Worm (Caenorhabditis elegans) whole organism, late embryonic: Measurements from ENCODE around the gene fut-4.
"Not testable (repeated sequence)": the region's sequence is repeated elsewhere in the genome, so short reads cannot be mapped to it uniquely, and the experiment has no call there.

ENCODE experiments used
- C08G9.2 ChIP-seq: sonication (generic microtip); optimal IDR thresholded peaks from 2 replicates; lab custom pipeline; 2016; ENCODE audit warnings: mild to moderate bottlenecking, missing genetic modification characterization, moderate library complexity, missing compliant biosample characterization
- F13H6.1 ChIP-seq: sonication (generic microtip); optimal IDR thresholded peaks from 2 replicates; lab custom pipeline; 2016; ENCODE audit warnings: missing genetic modification characterization, missing compliant biosample characterization
- K02D7.2 ChIP-seq: sonication (generic microtip); optimal IDR thresholded peaks from 2 replicates; lab custom pipeline; 2017; ENCODE audit warnings: mild to moderate bottlenecking, missing genetic modification characterization, missing compliant biosample characterization
- T23F11.4 ChIP-seq: fragments of 200-800 bp; sonication (Bioruptor generic); optimal IDR thresholded peaks from 2 replicates; lab custom pipeline; 2018; ENCODE audit warnings: mild to moderate bottlenecking, missing genetic modification characterization, missing compliant biosample characterization
- Y22D7AL.16 ChIP-seq: sonication (generic microtip); optimal IDR thresholded peaks from 2 replicates; lab custom pipeline; 2016; ENCODE audit warnings: missing genetic modification characterization, missing compliant biosample characterization
- ceh-2 ChIP-seq: sonication (generic microtip); optimal IDR thresholded peaks from 2 replicates; lab custom pipeline; 2016; ENCODE audit warnings: missing genotype, missing genetic modification characterization, missing compliant biosample characterization
- ceh-24 ChIP-seq: sonication (generic microtip); optimal IDR thresholded peaks from 2 replicates; lab custom pipeline; 2016; ENCODE audit warnings: mild to moderate bottlenecking, missing genetic modification characterization, missing compliant biosample characterization
- ceh-45 ChIP-seq: fragments of 200-800 bp; sonication (Bioruptor generic); IDR thresholded peaks from 2 replicates; pipeline ENCODE4 v1.3.6; 2022; ENCODE audit warnings: missing genetic modification reagents, missing genetic modification characterization, missing compliant biosample characterization
- ceh-9 ChIP-seq: sonication (generic microtip); optimal IDR thresholded peaks from 2 replicates; lab custom pipeline; 2016; ENCODE audit warnings: mild to moderate bottlenecking, missing genetic modification characterization, inconsistent platforms, missing compliant biosample characterization
- dve-1 ChIP-seq: sonication (generic microtip); optimal IDR thresholded peaks from 2 replicates; lab custom pipeline; 2017; ENCODE audit warnings: antibody characterized with exemption, mild to moderate bottlenecking, missing genetic modification characterization, missing compliant biosample characterization
- elt-4 ChIP-seq: sonication (generic microtip); optimal IDR thresholded peaks from 2 replicates; lab custom pipeline; 2016; ENCODE audit warnings: missing genetic modification characterization, missing compliant biosample characterization
- eyg-1 ChIP-seq: sonication (generic microtip); optimal IDR thresholded peaks from 2 replicates; lab custom pipeline; 2016; ENCODE audit warnings: missing genotype, missing genetic modification characterization, missing compliant biosample characterization
- fax-1 ChIP-seq: sonication (generic microtip); optimal IDR thresholded peaks from 2 replicates; lab custom pipeline; 2016; ENCODE audit warnings: missing genotype, missing genetic modification characterization, missing compliant biosample characterization
- fkh-10 ChIP-seq: fragments of 150-350 bp; optimal IDR thresholded peaks from 2 replicates; lab custom pipeline; 2014; ENCODE audit warnings: missing biosample characterization, missing genetic modification reagents, missing genetic modification characterization
- fkh-6 ChIP-seq: sonication (generic microtip); optimal IDR thresholded peaks from 2 replicates; lab custom pipeline; 2016; ENCODE audit warnings: missing genetic modification characterization, missing compliant biosample characterization
- hlh-30 ChIP-seq: sonication (generic microtip); optimal IDR thresholded peaks from 2 replicates; lab custom pipeline; 2017; ENCODE audit warnings: antibody characterized with exemption, missing genetic modification characterization, missing compliant biosample characterization; ENCODE audit not compliant: insufficient read depth
- hlh-6 ChIP-seq: sonication (generic microtip); optimal IDR thresholded peaks from 2 replicates; lab custom pipeline; 2016; ENCODE audit warnings: missing genotype, missing genetic modification characterization, missing compliant biosample characterization
- hlh-8 ChIP-seq: sonication (generic microtip); optimal IDR thresholded peaks from 2 replicates; lab custom pipeline; 2016; ENCODE audit warnings: missing genotype, missing genetic modification characterization, missing compliant biosample characterization
- lim-6 ChIP-seq: sonication (generic microtip); optimal IDR thresholded peaks from 2 replicates; lab custom pipeline; 2016; ENCODE audit warnings: missing genetic modification characterization, missing compliant biosample characterization
- lin-11 ChIP-seq: fragments of 200-800 bp; sonication (Bioruptor generic); optimal IDR thresholded peaks from 2 replicates; lab custom pipeline; 2018; ENCODE audit warnings: mild to moderate bottlenecking, missing genetic modification characterization, missing compliant biosample characterization
- madf-2 ChIP-seq: sonication (generic microtip); optimal IDR thresholded peaks from 2 replicates; lab custom pipeline; 2017; ENCODE audit warnings: missing genetic modification characterization, missing compliant biosample characterization
- pat-9 ChIP-seq: fragments of 200-800 bp; sonication (Bioruptor generic); optimal IDR thresholded peaks from 2 replicates; lab custom pipeline; 2018; ENCODE audit warnings: mild to moderate bottlenecking, missing genetic modification characterization, moderate library complexity, missing compliant biosample characterization
- pha-2 ChIP-seq: sonication (generic microtip); optimal IDR thresholded peaks from 2 replicates; lab custom pipeline; 2017; ENCODE audit warnings: mild to moderate bottlenecking, missing genetic modification characterization, missing compliant biosample characterization
- ref-2 ChIP-seq: sonication (generic microtip); optimal IDR thresholded peaks from 2 replicates; lab custom pipeline; 2016; ENCODE audit warnings: missing genetic modification characterization, missing compliant biosample characterization
- rnt-1 ChIP-seq: sonication (generic microtip); optimal IDR thresholded peaks from 2 replicates; lab custom pipeline; 2016; ENCODE audit warnings: missing genetic modification characterization, missing compliant biosample characterization
- sdc-2 ChIP-seq: sonication (generic microtip); optimal IDR thresholded peaks from 2 replicates; lab custom pipeline; 2016; ENCODE audit warnings: missing genotype, missing genetic modification characterization, missing compliant biosample characterization
- syd-9 ChIP-seq: sonication (generic microtip); optimal IDR thresholded peaks from 2 replicates; lab custom pipeline; 2016; ENCODE audit warnings: mild to moderate bottlenecking, missing genetic modification characterization, moderate library complexity, missing compliant biosample characterization
- tbx-7 ChIP-seq: sonication (generic microtip); optimal IDR thresholded peaks from 2 replicates; lab custom pipeline; 2016; ENCODE audit warnings: missing genotype, missing genetic modification characterization, missing compliant biosample characterization
- ttx-3 ChIP-seq: sonication (generic microtip); optimal IDR thresholded peaks from 2 replicates; lab custom pipeline; 2016; ENCODE audit warnings: missing genetic modification reagents, missing genetic modification characterization, missing compliant biosample characterization
- unc-42 ChIP-seq: sonication (generic microtip); optimal IDR thresholded peaks from 2 replicates; lab custom pipeline; 2016; ENCODE audit warnings: missing genotype, missing genetic modification characterization, missing compliant biosample characterization
- unc-86 ChIP-seq: sonication (generic microtip); optimal IDR thresholded peaks from 2 replicates; lab custom pipeline; 2016; ENCODE audit warnings: missing genetic modification characterization, missing compliant biosample characterization
- ztf-16 ChIP-seq: sonication (generic microtip); optimal IDR thresholded peaks from 2 replicates; lab custom pipeline; 2017; ENCODE audit warnings: missing genetic modification characterization, missing compliant biosample characterization

Gene fut-4

DNA sequence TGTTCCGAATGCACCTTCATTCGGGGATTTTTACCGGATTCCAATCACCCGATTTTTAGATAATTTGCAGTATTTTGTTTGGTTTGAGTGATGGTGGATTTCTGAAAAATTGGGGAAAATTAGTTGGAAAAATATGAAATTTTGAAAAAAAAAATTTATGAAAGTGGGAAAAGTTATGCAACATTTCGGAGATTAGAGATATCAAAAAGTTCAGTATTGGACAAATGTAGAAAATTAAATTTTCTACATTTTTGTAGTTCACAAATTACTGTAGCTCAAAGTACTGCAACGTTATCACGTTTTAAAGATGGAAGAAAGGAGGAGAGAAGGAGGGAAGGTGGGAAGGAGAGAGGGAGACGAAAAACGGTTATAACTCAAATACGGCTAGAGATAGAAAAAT lies 30.2 kb upstream of the fut-4 start, which contains the start of gene ptc-3:
ptc-3 (minus strand) TSS at position 101 of the 400 bp plus-strand sequence.
- TF ChIP-seq ztf-16 (tag; lab: Kevin White, UChicago) (no peak), C08G9.2 (tag; lab: Kevin White, UChicago) (no peak)
- TF ChIP-seq, all 69 proteins: peak for 0

DNA sequence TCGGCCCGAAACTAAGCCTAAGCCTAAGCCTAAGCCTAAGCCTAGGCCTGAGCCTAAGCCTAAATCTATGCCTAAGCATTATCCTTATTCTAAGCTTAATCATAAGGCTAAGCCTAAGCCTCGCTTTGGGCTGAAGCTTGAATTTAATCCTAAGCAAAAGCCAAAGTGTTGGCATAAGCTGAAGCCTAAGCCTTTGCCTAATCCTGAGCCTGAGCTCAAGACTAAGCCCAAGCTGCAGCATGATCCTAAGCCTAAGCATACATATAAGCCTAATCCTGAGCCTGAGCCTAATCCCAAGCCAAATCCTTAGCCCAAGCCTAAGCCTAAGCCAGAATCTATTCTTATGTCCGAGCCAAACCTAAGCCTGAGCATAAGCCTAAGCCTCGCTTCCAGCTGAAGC lies 24.2 kb upstream of the fut-4 start:
- TF ChIP-seq dve-1 (peak; percentile 94), syd-9 (tag; lab: Kevin White, UChicago) (no peak), madf-2 (no peak), hlh-6 (tag; lab: Kevin White, UChicago) (no peak), fkh-10 (GFP tag; lab: Kevin White, UChicago) (no peak)

DNA sequence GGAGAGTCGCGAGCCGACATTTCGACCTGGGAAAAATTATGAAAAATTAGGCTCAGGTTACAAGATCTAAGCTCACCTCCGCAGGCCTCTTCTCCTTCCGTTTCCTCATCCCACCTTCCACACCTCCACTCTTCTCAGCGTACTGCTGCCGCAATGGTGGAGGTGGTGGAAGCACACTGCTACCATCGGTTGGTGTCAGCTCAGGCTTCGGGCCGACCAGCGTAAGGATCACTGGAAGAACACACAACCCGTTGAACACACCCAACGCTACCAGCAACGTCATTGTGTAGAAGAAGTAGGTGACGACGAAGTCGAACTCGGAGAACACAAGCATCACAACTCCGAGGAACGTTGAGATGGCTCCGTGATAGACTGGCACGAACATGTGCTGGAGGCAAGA lies 23.3 kb upstream of the fut-4 start:
- TF ChIP-seq Y22D7AL.16 (tag; lab: Kevin White, UChicago), result no peak
- TF ChIP-seq T23F11.4 (GFP tag; lab: Kevin White, UChicago), result no peak
- TF ChIP-seq hlh-8 (tag; lab: Kevin White, UChicago), result no peak
- no peak for TF ChIP-seq ceh-9 (tag; lab: Kevin White, UChicago)
- TF ChIP-seq F13H6.1 (tag; lab: Kevin White, UChicago), result no peak
- TF ChIP-seq ceh-45, result no peak
- no peak for TF ChIP-seq ceh-2 (tag; lab: Kevin White, UChicago)
- TF ChIP-seq, all 69 proteins: peak for 0

DNA sequence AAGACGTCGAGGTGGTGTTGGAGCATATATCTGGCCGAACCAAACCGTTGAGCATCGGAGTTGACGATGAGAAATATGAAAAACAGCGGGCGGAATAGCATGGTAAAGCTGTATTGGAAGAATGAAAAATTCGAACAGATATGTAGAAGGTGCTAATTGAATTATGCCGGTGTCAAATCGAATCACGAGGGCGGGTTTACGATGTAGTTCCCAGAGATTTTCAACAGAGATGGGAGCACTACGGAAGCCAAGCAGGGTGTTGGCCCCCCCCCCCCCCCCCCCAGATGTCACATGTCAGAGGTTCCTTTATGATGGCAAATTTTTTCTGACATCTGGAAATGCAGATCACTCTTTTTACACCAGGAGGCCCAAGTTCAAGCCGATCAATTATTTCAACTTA lies 20.8 kb upstream of the fut-4 start, which contains the start of gene Y110A2AL.7:
Y110A2AL.7 (minus strand) TSS at position 101 of the 400 bp plus-strand sequence.
- TF ChIP-seq T23F11.4 (GFP tag; lab: Kevin White, UChicago) (no peak), fkh-6 (no peak), pat-9 (tag; lab: Kevin White, UChicago) (no peak), lim-6 (no peak), ceh-9 (tag; lab: Kevin White, UChicago) (no peak), K02D7.2 (tag; lab: Kevin White, UChicago) (no peak), tbx-7 (tag; lab: Kevin White, UChicago) (no peak), elt-4 (no peak), eyg-1 (tag; lab: Kevin White, UChicago) (no peak), ztf-16 (tag; lab: Kevin White, UChicago) (no peak), ttx-3 (no peak), ceh-24 (tag; lab: Kevin White, UChicago) (no peak), hlh-6 (tag; lab: Kevin White, UChicago) (no peak)

DNA sequence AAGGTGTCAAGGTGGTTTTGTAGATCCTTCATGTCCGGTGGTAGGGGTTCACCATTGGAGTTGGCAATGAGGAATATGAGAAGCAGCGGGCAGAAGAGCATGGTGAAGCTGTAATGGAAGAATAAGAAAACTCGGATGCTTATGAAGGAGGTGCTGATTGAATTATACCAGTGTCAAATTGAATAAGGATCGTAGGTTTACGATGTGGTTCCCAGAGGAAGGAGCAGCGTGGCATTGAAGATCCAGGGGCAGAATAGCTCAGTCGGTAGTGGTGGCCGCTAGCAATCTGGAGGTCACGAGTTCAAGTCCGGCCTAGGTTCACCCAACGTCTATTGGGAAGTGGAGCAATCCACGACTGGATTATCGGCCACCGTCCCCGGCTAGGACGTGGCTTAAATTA lies 19.2 kb upstream of the fut-4 start, which contains the start of gene Y110A2AL.6:
Y110A2AL.6 (minus strand) TSS at position 101 of the 400 bp plus-strand sequence.
- no peak for TF ChIP-seq ttx-3
- no peak for TF ChIP-seq C08G9.2 (tag; lab: Kevin White, UChicago)
- no peak for TF ChIP-seq F13H6.1 (tag; lab: Kevin White, UChicago)

DNA sequence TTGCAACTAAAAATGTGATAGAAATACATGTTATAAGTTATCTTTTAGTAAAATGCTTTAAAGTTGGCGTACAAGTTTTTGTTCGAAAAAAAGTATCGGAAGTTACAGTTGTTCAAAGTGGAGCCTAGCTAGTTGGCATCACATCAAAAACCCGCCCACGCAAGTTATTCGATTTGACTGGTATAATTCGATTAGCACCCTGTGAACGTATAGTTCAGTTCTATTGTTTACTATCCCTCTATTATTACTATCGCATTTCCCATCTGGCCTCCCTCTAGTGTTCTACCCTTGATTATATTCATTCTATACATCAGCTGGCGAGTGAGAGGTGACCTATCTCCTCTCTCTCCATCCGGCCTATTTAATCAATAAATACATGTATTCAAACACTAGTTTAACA lies 16.7 kb upstream of the fut-4 start, which contains the start of gene Y110A2AL.4:
Y110A2AL.4 (plus strand) TSS at position 301 of the 400 bp plus-strand sequence.
- TF ChIP-seq dve-1; rnt-1 (tag; lab: Kevin White, UChicago); ref-2 (tag; lab: Kevin White, UChicago): not testable (repeated sequence)

DNA sequence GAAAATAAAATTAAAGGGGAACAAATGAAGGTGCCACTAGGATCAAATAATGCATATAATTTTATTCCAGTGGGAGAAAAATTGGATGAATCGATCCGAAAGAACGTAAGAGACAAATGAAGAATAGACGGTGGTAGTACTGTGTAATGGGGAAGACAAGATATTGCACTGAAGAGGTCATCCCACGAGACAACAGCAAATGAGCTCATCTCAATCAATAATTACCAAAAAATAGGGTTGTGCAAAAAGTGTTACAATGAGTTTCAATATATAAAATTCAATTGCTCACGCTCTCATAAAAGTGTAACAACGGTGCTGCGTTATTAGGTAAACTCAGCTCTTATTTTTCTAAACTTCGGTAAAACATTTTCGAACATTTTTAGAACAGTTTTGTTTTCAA lies 14.5 kb upstream of the fut-4 start, which contains the start of gene K12H6.7:
K12H6.7 (minus strand) TSS at position 101 of the 400 bp plus-strand sequence.
- TF ChIP-seq dve-1 (no peak), fax-1 (no peak), ceh-45 (no peak), lin-11 (tag; lab: Kevin White, UChicago) (no peak), sdc-2 (no peak), unc-86 (tag; lab: Kevin White, UChicago) (no peak), fkh-10 (GFP tag; lab: Kevin White, UChicago) (no peak), pha-2 (tag; lab: Kevin White, UChicago) (no peak), unc-42 (tag; lab: Kevin White, UChicago) (no peak), Y22D7AL.16 (tag; lab: Kevin White, UChicago) (no peak), hlh-30 (no peak)
